Worm (Caenorhabditis elegans) whole organism, young adult: ENCODE data around the gene C18G1.8.

Source experiments
- B0261.1 ChIP-seq: sonication (generic microtip); optimal IDR thresholded peaks from 2 replicates; lab custom pipeline; 2016; ENCODE audit warnings: mild to moderate bottlenecking, missing genetic modification characterization, moderate library complexity, missing compliant biosample characterization
- C17E4.6 ChIP-seq: fragments of 200-800 bp; sonication (Bioruptor generic); IDR thresholded peaks from 2 replicates; pipeline ENCODE4 v1.3.6; 2022; ENCODE audit warnings: missing genetic modification reagents, missing genetic modification characterization, missing compliant biosample characterization
- F10E7.11 ChIP-seq: sonication (generic microtip); optimal IDR thresholded peaks from 2 replicates; lab custom pipeline; 2017; ENCODE audit warnings: mild to moderate bottlenecking, missing genetic modification characterization, moderate library complexity, missing compliant biosample characterization
- F37B4.10 ChIP-seq: fragments of 200-800 bp; sonication (Bioruptor generic); IDR thresholded peaks from 2 replicates; pipeline ENCODE4 v1.3.6; 2022; ENCODE audit warnings: missing genetic modification characterization, missing compliant biosample characterization
- F52B5.7 ChIP-seq: sonication (generic microtip); optimal IDR thresholded peaks from 2 replicates; lab custom pipeline; 2016; ENCODE audit warnings: mild to moderate bottlenecking, missing genetic modification characterization, missing compliant biosample characterization
- T07F8.4 ChIP-seq: sonication (generic microtip); optimal IDR thresholded peaks from 2 replicates; lab custom pipeline; 2016; ENCODE audit warnings: mild to moderate bottlenecking, missing genetic modification characterization, moderate library complexity, missing compliant biosample characterization
- Y53F4B.3 ChIP-seq: fragments of 200-800 bp; sonication (Bioruptor generic); IDR thresholded peaks from 2 replicates; pipeline ENCODE4 v1.3.6; 2022; ENCODE audit warnings: missing genetic modification reagents, missing genetic modification characterization, missing compliant biosample characterization
- Y67H2A.10 ChIP-seq: fragments of 200-800 bp; sonication (Bioruptor generic); conservative IDR thresholded peaks from 2 replicates; pipeline ENCODE4 v1.3.6; 2022; ENCODE audit warnings: missing genetic modification reagents, missing genetic modification characterization, missing compliant biosample characterization
- Y95B8A.8 ChIP-seq: fragments of 200-800 bp; sonication (Bioruptor generic); IDR thresholded peaks from 2 replicates; pipeline ENCODE4 v1.3.6; 2022; ENCODE audit warnings: missing genetic modification reagents, missing genetic modification characterization, missing compliant biosample characterization
- ama-1 ChIP-seq, 3 experiments: fragments of 150-350 bp in 1 of 3; sonication (generic microtip) in 2 of 3; optimal IDR thresholded peaks; 2 replicates each; lab custom pipeline; 2014 to 2018; ENCODE audit warnings: missing biosample characterization in 2 of 3, missing genetic modification characterization in 2 of 3, missing genetic modification reagents in 2 of 3
- attf-3 ChIP-seq: fragments of 200-800 bp; sonication (Bioruptor generic); conservative IDR thresholded peaks from 2 replicates; pipeline ENCODE4 v1.3.6; 2022; ENCODE audit warnings: missing genetic modification reagents, missing genetic modification characterization, missing compliant biosample characterization
- attf-5 ChIP-seq: fragments of 200-800 bp; sonication (Bioruptor generic); optimal IDR thresholded peaks from 2 replicates; lab custom pipeline; 2018; ENCODE audit warnings: mild to moderate bottlenecking, missing genetic modification characterization, missing compliant biosample characterization
- attf-6 ChIP-seq: fragments of 200-800 bp; sonication (Bioruptor generic); IDR thresholded peaks from 2 replicates; pipeline ENCODE4 v1.3.6; 2022; ENCODE audit warnings: missing genetic modification reagents, missing genetic modification characterization, missing compliant biosample characterization
- die-1 ChIP-seq: sonication (generic microtip); optimal IDR thresholded peaks from 2 replicates; lab custom pipeline; 2016; ENCODE audit warnings: missing genotype, mild to moderate bottlenecking, missing genetic modification characterization, missing compliant biosample characterization
- dox-1 ChIP-seq: fragments of 200-800 bp; sonication (Bioruptor generic); IDR thresholded peaks from 2 replicates; pipeline ENCODE4 v1.3.6; 2022; ENCODE audit warnings: missing genetic modification reagents, missing genetic modification characterization, missing compliant biosample characterization
- ets-4 ChIP-seq: fragments of 200-800 bp; sonication (Bioruptor generic); optimal IDR thresholded peaks from 2 replicates; lab custom pipeline; 2018; ENCODE audit warnings: mild to moderate bottlenecking, missing genetic modification characterization, missing compliant biosample characterization
- fkh-3 ChIP-seq: sonication (generic microtip); optimal IDR thresholded peaks from 2 replicates; lab custom pipeline; 2016; ENCODE audit warnings: mild to moderate bottlenecking, missing genetic modification characterization, missing compliant biosample characterization
- hlh-26 ChIP-seq: fragments of 200-800 bp; sonication (Bioruptor generic); conservative IDR thresholded peaks from 2 replicates; pipeline ENCODE4 v1.3.6; 2022; ENCODE audit warnings: missing genetic modification reagents, missing genetic modification characterization, missing compliant biosample characterization
- hsf-1 ChIP-seq: fragments of 200-800 bp; sonication (Bioruptor generic); IDR thresholded peaks from 2 replicates; pipeline ENCODE4 v1.3.6; 2022; ENCODE audit warnings: missing genetic modification reagents, missing genetic modification characterization, missing compliant biosample characterization
- lag-1 ChIP-seq: fragments of 200-800 bp; sonication (Bioruptor generic); IDR thresholded peaks from 2 replicates; pipeline ENCODE4 v1.3.6; 2022; ENCODE audit warnings: missing genetic modification reagents, missing genetic modification characterization, missing compliant biosample characterization
- let-526 ChIP-seq: fragments of 200-800 bp; sonication (Bioruptor generic); IDR thresholded peaks from 2 replicates; pipeline ENCODE4 v1.3.6; 2022; ENCODE audit warnings: missing genetic modification reagents, missing genetic modification characterization, missing compliant biosample characterization
- lin-35 ChIP-seq, 3 experiments: fragments of 150-350 bp in 2 of 3; sonication (generic microtip) in 1 of 3; optimal IDR thresholded peaks; 2 replicates each; lab custom pipeline; 2014 to 2018; ENCODE audit warnings: missing biosample characterization in 3 of 3, missing genetic modification characterization in 3 of 3, missing genetic modification reagents in 3 of 3
- lir-1 ChIP-seq: fragments of 200-800 bp; sonication (Bioruptor generic); conservative IDR thresholded peaks from 2 replicates; pipeline ENCODE4 v1.3.6; 2022; ENCODE audit warnings: missing genetic modification reagents, missing genetic modification characterization, missing compliant biosample characterization
- nfya-2 ChIP-seq: fragments of 200-800 bp; sonication (Bioruptor generic); IDR thresholded peaks from 2 replicates; pipeline ENCODE4 v1.3.6; 2022; ENCODE audit warnings: missing genetic modification reagents, missing genetic modification characterization, missing compliant biosample characterization
- nfyb-1 ChIP-seq: fragments of 200-800 bp; sonication (Bioruptor generic); IDR thresholded peaks from 2 replicates; pipeline ENCODE4 v1.3.6; 2022; ENCODE audit warnings: missing genetic modification reagents, missing genetic modification characterization, missing compliant biosample characterization
- nhr-120 ChIP-seq: fragments of 200-800 bp; sonication (Bioruptor generic); IDR thresholded peaks from 2 replicates; pipeline ENCODE4 v1.3.6; 2022; ENCODE audit warnings: missing genetic modification characterization, missing compliant biosample characterization
- nhr-179 ChIP-seq: sonication (generic microtip); optimal IDR thresholded peaks from 2 replicates; lab custom pipeline; 2016; ENCODE audit warnings: mild to moderate bottlenecking, missing genetic modification characterization, missing compliant biosample characterization
- nhr-80 ChIP-seq: sonication (generic microtip); optimal IDR thresholded peaks from 2 replicates; lab custom pipeline; 2016; ENCODE audit warnings: missing genetic modification characterization, missing compliant biosample characterization
- pha-4 ChIP-seq: fragments of 150-350 bp; sonication (generic microtip); optimal IDR thresholded peaks from 2 replicates; lab custom pipeline; 2014; ENCODE audit warnings: missing biosample characterization, missing genetic modification reagents, missing genetic modification characterization
- repo-1 ChIP-seq: sonication (generic microtip); optimal IDR thresholded peaks from 2 replicates; lab custom pipeline; 2017; ENCODE audit warnings: mild to moderate bottlenecking, missing genetic modification characterization, missing compliant biosample characterization
- sdz-38 ChIP-seq: sonication (generic microtip); optimal IDR thresholded peaks from 2 replicates; lab custom pipeline; 2016; ENCODE audit warnings: missing genotype, missing genetic modification characterization, missing compliant biosample characterization
- snpc-1.3 ChIP-seq: sonication (generic microtip); optimal IDR thresholded peaks from 2 replicates; lab custom pipeline; 2017; ENCODE audit warnings: missing genetic modification characterization, mild to moderate bottlenecking, missing compliant biosample characterization, antibody characterized with exemption, moderate library complexity, missing genotype, missing genetic modification reagents; ENCODE audit not compliant: insufficient read depth
- somi-1 ChIP-seq: fragments of 200-800 bp; sonication (Bioruptor generic); optimal IDR thresholded peaks from 2 replicates; lab custom pipeline; 2018; ENCODE audit warnings: mild to moderate bottlenecking, missing genetic modification characterization, missing compliant biosample characterization
- ztf-18 ChIP-seq: sonication (generic microtip); optimal IDR thresholded peaks from 2 replicates; lab custom pipeline; 2016; ENCODE audit warnings: missing genotype, mild to moderate bottlenecking, missing genetic modification characterization, missing compliant biosample characterization
- ztf-22 ChIP-seq: fragments of 200-800 bp; sonication (Bioruptor generic); optimal IDR thresholded peaks from 2 replicates; lab custom pipeline; 2018; ENCODE audit warnings: mild to moderate bottlenecking, missing genetic modification characterization, moderate library complexity, missing compliant biosample characterization
- ztf-3 ChIP-seq: fragments of 200-800 bp; sonication (Bioruptor generic); optimal IDR thresholded peaks from 2 replicates; lab custom pipeline; 2018; ENCODE audit warnings: mild to moderate bottlenecking, missing genetic modification characterization, missing compliant biosample characterization

Gene C18G1.8

ce11 chrV:4783313-4783712 lies 16.9 kb upstream of the C18G1.8 start, which contains the start of gene Y60C6A.1 (continued):
- TF ChIP-seq ets-4 (GFP tag; lab: Kevin White, UChicago) (no peak), nfyb-1 (GFP tag; lab: Robert Waterston, UW) (no peak), sdz-38 (tag; lab: Kevin White, UChicago) (no peak), Y53F4B.3 (GFP tag; lab: Robert Waterston, UW) (no peak), nfya-2 (GFP tag; lab: Robert Waterston, UW) (no peak)

ce11 chrV:4777388-4777986 lies 11.1 kb upstream of the C18G1.8 start, which contains the start of gene C18G1.1:
TSS of gene C18G1.1 (plus strand) at chrV:4777960.
- no peak for TF ChIP-seq C17E4.6 (GFP tag; lab: Robert Waterston, UW)
- no peak for TF ChIP-seq lin-35 (GFP tag; optimal IDR thresholded peaks at IDR 0.05; lab: Kevin White, UChicago)
- no peak for TF ChIP-seq lir-1 (GFP tag; lab: Robert Waterston, UW)
- no peak for TF ChIP-seq nhr-120 (GFP tag; lab: Robert Waterston, UW)
- TF ChIP-seq somi-1 (GFP tag; lab: Kevin White, UChicago), result no peak
- TF ChIP-seq fkh-3, result no peak
- TF ChIP-seq Y67H2A.10 (GFP tag; lab: Robert Waterston, UW), result no peak
- no peak for TF ChIP-seq ets-4 (GFP tag; lab: Kevin White, UChicago)
- TF ChIP-seq ztf-18 (tag; lab: Kevin White, UChicago), result no peak
- no peak for TF ChIP-seq ama-1 (optimal IDR thresholded peaks at IDR 0.05; lab: Kevin White, UChicago)
- TF ChIP-seq ama-1 (GFP tag; optimal IDR thresholded peaks at IDR 0.05; lab: Kevin White, UChicago), result no peak
- TF ChIP-seq repo-1 (tag; lab: Kevin White, UChicago), result no peak
- no peak for TF ChIP-seq attf-6 (GFP tag; lab: Robert Waterston, UW)
- TF ChIP-seq hlh-26, result no peak
- TF ChIP-seq nhr-80 (tag; lab: Kevin White, UChicago), result no peak
- no peak for TF ChIP-seq F52B5.7 (tag; lab: Kevin White, UChicago)
- no peak for TF ChIP-seq F37B4.10 (GFP tag; lab: Robert Waterston, UW)
- TF ChIP-seq F10E7.11, result no peak
- TF ChIP-seq T07F8.4 (tag; lab: Kevin White, UChicago), result no peak
- TF ChIP-seq, all 124 proteins: peak for 0

ce11 chrV:4775140-4775539 lies 8.7 kb upstream of the C18G1.8 start:
- TF ChIP-seq lag-1 (GFP tag; lab: Robert Waterston, UW), result no peak
- no peak for TF ChIP-seq F52B5.7 (tag; lab: Kevin White, UChicago)
- TF ChIP-seq attf-3 (GFP tag; lab: Robert Waterston, UW), result no peak
- no peak for TF ChIP-seq die-1 (tag; lab: Kevin White, UChicago)
- no peak for TF ChIP-seq nhr-179
- no peak for TF ChIP-seq Y95B8A.8 (GFP tag; lab: Robert Waterston, UW)

ce11 chrV:4770408-4770947 lies 4.1 kb upstream of the C18G1.8 start, which contains the start of gene elt-7:
TSS of gene elt-7 (plus strand) at chrV:4770670.
- TF ChIP-seq attf-5 (GFP tag; lab: Kevin White, UChicago) (no peak), hlh-26 (no peak), let-526 (GFP tag; lab: Robert Waterston, UW) (no peak), dox-1 (0 out of 2 replicates have a peak, but pooled peaks have one; percentile 7), ztf-22 (no peak), pha-4 (tag; lab: Kevin White, UChicago) (no peak), ztf-3 (GFP tag; lab: Kevin White, UChicago) (no peak), nhr-80 (tag; lab: Kevin White, UChicago) (peak; percentile 77), snpc-1.3 (tag; lab: Kevin White, UChicago) (no peak), B0261.1 (tag; lab: Kevin White, UChicago) (no peak), lag-1 (GFP tag; lab: Robert Waterston, UW) (0 out of 2 replicates have a peak, but pooled peaks have one; percentile 17), hsf-1 (no peak), lin-35 (GFP tag; optimal IDR thresholded peaks at IDR 0.05; lab: Kevin White, UChicago) (no peak)
- TF ChIP-seq, all 124 proteins: peak for 3
